Worm (Caenorhabditis elegans): ENCODE measurements around the gene F13B6.3.

DNA sequence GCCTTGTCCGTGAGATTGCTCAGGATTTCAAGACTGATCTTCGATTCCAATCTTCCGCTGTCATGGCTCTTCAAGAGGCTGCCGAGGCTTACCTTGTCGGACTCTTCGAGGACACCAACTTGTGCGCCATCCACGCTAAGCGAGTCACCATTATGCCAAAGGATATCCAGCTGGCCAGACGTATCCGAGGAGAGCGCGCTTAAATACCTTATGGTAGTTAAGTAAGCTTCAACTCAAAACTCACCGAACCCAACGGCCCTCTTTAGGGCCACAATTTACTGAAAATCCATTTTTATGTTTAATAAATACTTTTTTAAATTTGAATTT lies 22.7 kb upstream of the F13B6.3 start:
- no peak for TF ChIP-seq F23B12.7 (tag; optimal IDR thresholded peaks at IDR 0.05; ENCODE audit: insufficient read depth)
- TF ChIP-seq unc-62 (GFP tag; optimal IDR thresholded peaks at IDR 0.05): no peak
- no peak for TF ChIP-seq bed-1 (GFP tag; IDR thresholded peaks at IDR 0.05)
- no peak for TF ChIP-seq ccch-3 (GFP tag; optimal IDR thresholded peaks at IDR 0.05)
- TF ChIP-seq tbp1 (GFP tag; optimal IDR thresholded peaks at IDR 0.05): peak; percentile 34
- no peak for TF ChIP-seq mes-4 (tag; optimal IDR thresholded peaks at IDR 0.05)

All from whole organism, young adult.